Fruit fly (Drosophila melanogaster): ENCODE results near the gene CG11583.

Gene CG11583

DNA sequence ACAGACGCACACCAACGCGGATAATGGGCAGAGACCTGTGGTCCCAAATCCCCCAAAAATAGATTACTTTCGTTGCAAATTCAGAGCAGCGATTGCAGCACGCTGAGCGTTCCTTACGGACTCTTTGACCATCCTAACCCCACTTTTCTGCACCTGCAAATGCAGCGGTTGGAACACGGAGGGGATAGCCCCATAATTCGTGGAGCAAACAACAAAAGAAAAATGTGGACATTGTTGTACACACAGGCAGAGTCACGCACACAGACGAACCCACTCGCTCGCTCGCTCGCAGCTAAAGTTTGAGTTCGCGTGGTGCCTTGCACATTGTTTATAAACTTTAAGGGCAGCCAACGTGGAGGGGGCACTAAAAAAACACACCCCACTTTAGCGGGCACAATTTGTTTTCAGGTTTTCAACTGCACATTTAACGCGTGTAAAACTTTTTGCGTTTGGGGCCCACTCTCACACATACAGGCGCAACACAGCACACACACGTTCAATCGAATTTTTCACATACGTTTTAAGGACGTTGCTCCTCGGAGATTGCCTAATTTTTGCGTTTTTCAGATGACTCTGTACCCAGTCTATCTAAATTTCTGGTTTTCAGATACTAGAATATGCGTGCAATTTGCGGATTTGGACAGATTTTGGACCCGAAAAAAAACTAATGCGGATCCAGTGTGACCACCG lies 28.9 kb downstream of the CG11583 start (continued):
- TF ChIP-seq CG5180 (GFP tag; optimal IDR thresholded peaks at IDR 0.05) (peak; percentile 4), Bteb2 (GFP tag; optimal IDR thresholded peaks at IDR 0.05) (no peak), pros (GFP tag; optimal IDR thresholded peaks at IDR 0.05) (no peak), eyg (GFP tag; optimal IDR thresholded peaks at IDR 0.05) (no peak), Adf1 (GFP tag; IDR thresholded peaks at IDR 0.05) (no peak), ftz-f1 (GFP tag; optimal IDR thresholded peaks at IDR 0.05) (no peak), en (GFP tag; optimal IDR thresholded peaks at IDR 0.05) (no peak), CG4404 (GFP tag; IDR thresholded peaks at IDR 0.05) (no peak), Deaf1 (tag; optimal IDR thresholded peaks at IDR 0.05) (no peak), CG17186 (GFP tag; optimal IDR thresholded peaks at IDR 0.05) (no peak), salm (tag; optimal IDR thresholded peaks at IDR 0.05) (no peak), nerfin-1 (tag; optimal IDR thresholded peaks at IDR 0.05) (no peak), CG4707 (GFP tag; optimal IDR thresholded peaks at IDR 0.05) (no peak), CG8478 (optimal IDR thresholded peaks at IDR 0.05) (peak; percentile 10), CG18262 (tag; optimal IDR thresholded peaks at IDR 0.05) (no peak), bigmax (GFP tag; optimal IDR thresholded peaks at IDR 0.05) (peak; percentile 91), dan (GFP tag; IDR thresholded peaks at IDR 0.05) (no peak), emc (GFP tag; optimal IDR thresholded peaks at IDR 0.05) (no peak), pan (optimal IDR thresholded peaks at IDR 0.05) (no peak), pan (GFP tag; optimal IDR thresholded peaks at IDR 0.05 in 1 of 2, IDR thresholded peaks at IDR 0.05 in 1 of 2) (peak in 1 of 2 experiments; percentile 25), BEAF-32 (GFP tag; optimal IDR thresholded peaks at IDR 0.05) (no peak), Lhr (GFP tag; optimal IDR thresholded peaks at IDR 0.05) (no peak), CG1233 (GFP tag; optimal IDR thresholded peaks at IDR 0.05) (no peak), CG15269 (tag; optimal IDR thresholded peaks at IDR 0.05) (no peak), CG31388 (GFP tag; optimal IDR thresholded peaks at IDR 0.05) (no peak), Dp (GFP tag; optimal IDR thresholded peaks at IDR 0.05) (no peak), Atf6 (GFP tag; IDR thresholded peaks at IDR 0.05) (no peak), HLHmδ (GFP tag; optimal IDR thresholded peaks at IDR 0.05) (no peak), bbx (GFP tag; IDR thresholded peaks at IDR 0.05; ENCODE audit: partially characterized antibody) (0 out of 2 replicates have a peak, but pooled peaks have one; percentile 14), Dip3 (GFP tag; optimal IDR thresholded peaks at IDR 0.05) (no peak), gro (GFP tag; optimal IDR thresholded peaks at IDR 0.05) (no peak), caup (GFP tag; optimal IDR thresholded peaks at IDR 0.05; ENCODE audit: severe bottlenecking) (no peak), CG1024 (GFP tag; IDR thresholded peaks at IDR 0.05) (no peak), CG15601 (tag; optimal IDR thresholded peaks at IDR 0.05) (no peak), chm (GFP tag; IDR thresholded peaks at IDR 0.05) (peak; percentile 13; the same call in 1 of the 2 replicates), CG3163 (GFP tag; optimal IDR thresholded peaks at IDR 0.05) (no peak), CG9215 (GFP tag; IDR thresholded peaks at IDR 0.05) (no peak), CG42726 (GFP tag; IDR thresholded peaks at IDR 0.05; ENCODE audit: partially characterized antibody) (no peak), fd3F (GFP tag; optimal IDR thresholded peaks at IDR 0.05) (no peak), Lpt (GFP tag; optimal IDR thresholded peaks at IDR 0.05) (no peak), Gug (GFP tag; IDR thresholded peaks at IDR 0.05) (no peak), CG14860 (GFP tag; IDR thresholded peaks at IDR 0.05; ENCODE audit: partially characterized antibody) (0 out of 3 replicates have a peak, but pooled peaks have one; percentile 20), hkb (optimal IDR thresholded peaks at IDR 0.05) (no peak), hkb (GFP tag; IDR thresholded peaks at IDR 0.05) (no peak), lmd (GFP tag; IDR thresholded peaks at IDR 0.05) (0 out of 2 replicates have a peak, but pooled peaks have one; percentile 12), CG9932 (GFP tag; IDR thresholded peaks at IDR 0.05) (no peak), CG8290 (GFP tag; optimal IDR thresholded peaks at IDR 0.05) (no peak), CG8290 (tag; optimal IDR thresholded peaks at IDR 0.05) (no peak), CTCF (GFP tag; optimal IDR thresholded peaks at IDR 0.05) (no peak), CG10462 (GFP tag; optimal IDR thresholded peaks at IDR 0.05) (no peak), cas (GFP tag; IDR thresholded peaks at IDR 0.05) (no peak), CG14965 (GFP tag; optimal IDR thresholded peaks at IDR 0.05; ENCODE audit: borderline replicate concordance) (no peak)
